Fruit fly (Drosophila melanogaster): ENCODE results near the gene vvl.

DNA sequence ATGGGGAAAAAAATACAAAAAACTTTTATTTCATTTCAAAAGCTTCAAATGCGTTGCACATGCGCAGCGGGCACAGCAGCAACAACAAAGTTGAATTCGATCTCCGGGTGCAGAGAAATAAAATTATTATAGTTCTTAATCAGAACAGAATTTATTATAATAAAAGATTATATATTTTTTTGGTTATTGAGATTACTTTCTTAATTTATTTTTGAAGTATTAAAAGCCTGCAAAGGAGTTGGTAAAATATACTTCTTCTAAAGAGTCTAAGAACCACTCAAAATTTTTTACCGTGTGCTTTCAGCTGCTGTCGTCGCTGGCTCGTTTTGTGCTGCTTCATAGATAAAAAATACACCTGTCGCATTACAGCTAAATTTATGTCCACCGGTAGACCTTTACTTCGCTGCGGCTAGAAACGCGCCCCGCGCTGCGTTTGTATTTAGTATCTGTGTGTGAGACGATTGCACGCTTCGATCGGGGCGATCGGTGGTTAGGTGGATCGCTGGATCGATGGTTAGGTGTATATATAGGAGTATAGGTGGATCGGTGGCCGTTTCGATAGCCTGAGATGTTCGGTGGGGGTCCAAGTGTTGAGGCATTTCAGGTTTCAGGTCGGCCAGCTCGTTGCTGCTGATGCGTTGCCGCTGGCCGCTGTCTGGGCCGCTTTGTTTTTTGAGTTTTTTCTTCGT lies 34.0 kb downstream of the vvl start:
- TF ChIP-seq CTCF (optimal IDR thresholded peaks at IDR 0.05) (no peak), CG8478 (optimal IDR thresholded peaks at IDR 0.05) (no peak)

Measured in S2 (cell line).